Worm (Caenorhabditis elegans): ENCODE data around the gene col-20.

The col-20 gene

ce11 chrII:4902035-4902434, 31.4 kb upstream of the col-20 start, which contains the start of gene R05F9.9 (continued):
- TF ChIP-seq R02D3.7 (tag; optimal IDR thresholded peaks at IDR 0.05) (no peak), fkh-10 (GFP tag; optimal IDR thresholded peaks at IDR 0.05) (no peak), egl-43 (GFP tag; IDR thresholded peaks at IDR 0.05) (no peak), lin-38 (GFP tag; IDR thresholded peaks at IDR 0.05) (peak; percentile 77), unc-62 (GFP tag; optimal IDR thresholded peaks at IDR 0.05 in 1 of 2) (no peak), unc-62 (tag; optimal IDR thresholded peaks at IDR 0.05) (no peak), php-3 (GFP tag; IDR thresholded peaks at IDR 0.05) (no peak), nhr-111 (GFP tag; optimal IDR thresholded peaks at IDR 0.05) (no peak), ceh-28 (tag; optimal IDR thresholded peaks at IDR 0.05) (no peak), tag-97 (GFP tag; IDR thresholded peaks at IDR 0.05) (no peak), ama-1 (optimal IDR thresholded peaks at IDR 0.05) (peak; percentile 62), mdt-29 (GFP tag; IDR thresholded peaks at IDR 0.05) (no peak), daf-8 (GFP tag; IDR thresholded peaks at IDR 0.05) (no peak), ceh-82 (tag; optimal IDR thresholded peaks at IDR 0.05) (no peak), aha-1 (tag) (peak; percentile 49), ceh-62 (tag; optimal IDR thresholded peaks at IDR 0.05) (no peak), aly-2 (tag; optimal IDR thresholded peaks at IDR 0.05) (no peak), F26F4.8 (GFP tag; conservative IDR thresholded peaks at IDR 0.05) (no peak), snpc-1.2 (GFP tag; IDR thresholded peaks at IDR 0.05) (no peak), zip-11 (GFP tag; IDR thresholded peaks at IDR 0.05) (no peak), hlh-11 (tag; optimal IDR thresholded peaks at IDR 0.05) (peak; percentile 5), gei-8 (GFP tag; optimal IDR thresholded peaks at IDR 0.05) (no peak), ztf-7 (tag; optimal IDR thresholded peaks at IDR 0.05) (no peak), nhr-25 (tag; optimal IDR thresholded peaks at IDR 0.05; ENCODE audit: borderline replicate concordance, insufficient read depth) (no peak), ZK546.5 (tag; optimal IDR thresholded peaks at IDR 0.05) (no peak), mxl-3 (GFP tag; optimal IDR thresholded peaks at IDR 0.05) (no peak), Y75B8A.6 (GFP tag; IDR thresholded peaks at IDR 0.05) (no peak), ces-1 (GFP tag; optimal IDR thresholded peaks at IDR 0.05) (no peak), ZK337.2 (GFP tag; IDR thresholded peaks at IDR 0.05) (no peak), zag-1 (tag; optimal IDR thresholded peaks at IDR 0.05) (no peak), vab-7 (GFP tag; IDR thresholded peaks at IDR 0.05) (no peak), mep-1 (tag; optimal IDR thresholded peaks at IDR 0.05) (peak; percentile 70), lin-13 (GFP tag; optimal IDR thresholded peaks at IDR 0.05) (peak; percentile 46), lin-39 (tag; optimal IDR thresholded peaks at IDR 0.05) (no peak), set-16 (GFP tag; IDR thresholded peaks at IDR 0.05) (no peak), fos-1 (tag; optimal IDR thresholded peaks at IDR 0.05) (no peak), lim-7 (GFP tag; IDR thresholded peaks at IDR 0.05) (no peak), D1046.2 (GFP tag; IDR thresholded peaks at IDR 0.05) (no peak), T20F7.1 (GFP tag; optimal IDR thresholded peaks at IDR 0.05) (peak; percentile 66), nhr-28 (tag; optimal IDR thresholded peaks at IDR 0.05) (no peak), unc-130 (GFP tag; optimal IDR thresholded peaks at IDR 0.05) (no peak), lin-1 (GFP tag; IDR thresholded peaks at IDR 0.05) (no peak), saeg-2 (GFP tag; IDR thresholded peaks at IDR 0.05) (no peak), F49E8.2 (tag; optimal IDR thresholded peaks at IDR 0.05; ENCODE audit: borderline replicate concordance) (peak; percentile 0), cey-2 (tag; optimal IDR thresholded peaks at IDR 0.05; ENCODE audit: borderline replicate concordance, insufficient read depth) (no peak), lir-3 (tag; optimal IDR thresholded peaks at IDR 0.05) (no peak), hmg-1.1 (GFP tag; IDR thresholded peaks at IDR 0.05) (no peak), ctbp-1 (GFP tag; IDR thresholded peaks at IDR 0.05) (no peak), lsy-2 (tag; optimal IDR thresholded peaks at IDR 0.05) (peak in 1 of 2 experiments; percentile 75), lin-29 (GFP tag; IDR thresholded peaks at IDR 0.05) (no peak), hif-1 (tag; optimal IDR thresholded peaks at IDR 0.05) (no peak), Y5F2A.4 (GFP tag; optimal IDR thresholded peaks at IDR 0.05) (no peak), tra-1 (GFP tag; IDR thresholded peaks at IDR 0.05) (no peak)
